Worm (Caenorhabditis elegans) whole organism, L3 larva: ENCODE data around the gene F19H6.5.

Source experiments
- R02D3.7 ChIP-seq: fragments of 150-350 bp; optimal IDR thresholded peaks from 2 replicates; lab custom pipeline; 2014; ENCODE audit warnings: missing biosample characterization, missing genetic modification characterization
- ZK546.5 ChIP-seq: sonication (generic microtip); optimal IDR thresholded peaks from 2 replicates; lab custom pipeline; 2017; ENCODE audit warnings: missing biosample characterization, missing genetic modification characterization
- aly-2 ChIP-seq: fragments of 150-350 bp; optimal IDR thresholded peaks from 2 replicates; lab custom pipeline; 2014; ENCODE audit warnings: missing biosample characterization, missing genetic modification characterization
- ama-1 ChIP-seq: fragments of 150-350 bp; optimal IDR thresholded peaks from 2 replicates; lab custom pipeline; 2018
- ceh-16 ChIP-seq: sonication (generic microtip); optimal IDR thresholded peaks from 2 replicates; lab custom pipeline; 2017; ENCODE audit warnings: missing biosample characterization, missing genetic modification characterization
- ceh-28 ChIP-seq: fragments of 150-350 bp; optimal IDR thresholded peaks from 2 replicates; lab custom pipeline; 2014; ENCODE audit warnings: missing biosample characterization, missing genetic modification reagents, missing genetic modification characterization
- ceh-82 ChIP-seq: fragments of 150-350 bp; optimal IDR thresholded peaks from 2 replicates; lab custom pipeline; 2014; ENCODE audit warnings: missing biosample characterization, missing genetic modification characterization
- ceh-9 ChIP-seq: sonication (generic microtip); optimal IDR thresholded peaks from 2 replicates; lab custom pipeline; 2018; ENCODE audit warnings: missing biosample characterization, missing genetic modification characterization
- egl-5 ChIP-seq: fragments of 150-350 bp; optimal IDR thresholded peaks from 2 replicates; lab custom pipeline; 2017; ENCODE audit warnings: missing biosample characterization, missing genetic modification reagents, missing genetic modification characterization, inconsistent platforms
- elt-1 ChIP-seq: fragments of 150-350 bp; optimal IDR thresholded peaks from 2 replicates; lab custom pipeline; 2014; ENCODE audit warnings: missing biosample characterization, missing genetic modification characterization
- eor-1 ChIP-seq, 2 experiments: fragments of 150-350 bp; optimal IDR thresholded peaks; 2 replicates each; lab custom pipeline; 2014 to 2018; ENCODE audit warnings: missing biosample characterization in 2 of 2, missing genetic modification characterization in 2 of 2
- fkh-2 ChIP-seq: fragments of 150-350 bp; optimal IDR thresholded peaks from 2 replicates; lab custom pipeline; 2014; ENCODE audit warnings: missing biosample characterization, missing genetic modification reagents, missing genetic modification characterization
- fos-1 ChIP-seq: fragments of 150-350 bp; optimal IDR thresholded peaks from 2 replicates; lab custom pipeline; 2014; ENCODE audit warnings: missing biosample characterization, missing genetic modification characterization
- hmg-11 ChIP-seq: sonication (generic microtip); optimal IDR thresholded peaks from 2 replicates; lab custom pipeline; 2016; ENCODE audit warnings: missing genetic modification characterization, missing compliant biosample characterization
- jun-1 ChIP-seq: fragments of 150-350 bp; optimal IDR thresholded peaks from 2 replicates; lab custom pipeline; 2014; ENCODE audit warnings: missing biosample characterization, missing genetic modification reagents, missing genetic modification characterization
- lin-15B ChIP-seq: fragments of 150-350 bp; optimal IDR thresholded peaks from 2 replicates; lab custom pipeline; 2014; ENCODE audit warnings: missing biosample characterization, missing genetic modification characterization
- lin-39 ChIP-seq: fragments of 150-350 bp; optimal IDR thresholded peaks from 2 replicates; lab custom pipeline; 2018; ENCODE audit warnings: missing biosample characterization, missing genetic modification reagents, missing genetic modification characterization
- lsy-12 ChIP-seq: sonication (generic microtip); optimal IDR thresholded peaks from 2 replicates; lab custom pipeline; 2016; ENCODE audit warnings: mild to moderate bottlenecking, missing genetic modification characterization, missing compliant biosample characterization
- mdl-1 ChIP-seq: fragments of 150-350 bp; optimal IDR thresholded peaks from 2 replicates; lab custom pipeline; 2014; ENCODE audit warnings: missing biosample characterization, missing genetic modification characterization
- mml-1 ChIP-seq: fragments of 150-350 bp; sonication (generic microtip); optimal IDR thresholded peaks from 3 replicates; lab custom pipeline; 2014; ENCODE audit warnings: missing biosample characterization, missing genetic modification characterization
- nhr-11 ChIP-seq: fragments of 150-350 bp; optimal IDR thresholded peaks from 2 replicates; lab custom pipeline; 2014; ENCODE audit warnings: missing biosample characterization, missing genetic modification characterization
- nhr-12 ChIP-seq: fragments of 150-350 bp; optimal IDR thresholded peaks from 2 replicates; lab custom pipeline; 2014; ENCODE audit warnings: missing biosample characterization, missing genetic modification characterization
- nhr-23 ChIP-seq: fragments of 150-350 bp; optimal IDR thresholded peaks from 2 replicates; lab custom pipeline; 2014; ENCODE audit warnings: missing biosample characterization, missing genetic modification reagents, missing genetic modification characterization
- nhr-237 ChIP-seq: fragments of 150-350 bp; optimal IDR thresholded peaks from 2 replicates; lab custom pipeline; 2014; ENCODE audit warnings: missing biosample characterization, missing genetic modification characterization
- nhr-25 ChIP-seq: sonication (generic microtip); optimal IDR thresholded peaks from 2 replicates; lab custom pipeline; 2017; ENCODE audit warnings: missing biosample characterization, missing genetic modification characterization
- nhr-28 ChIP-seq: fragments of 150-350 bp; optimal IDR thresholded peaks from 2 replicates; lab custom pipeline; 2014; ENCODE audit warnings: missing biosample characterization, missing genetic modification characterization
- nhr-67 ChIP-seq: fragments of 150-350 bp; optimal IDR thresholded peaks from 2 replicates; lab custom pipeline; 2014; ENCODE audit warnings: missing biosample characterization, missing genetic modification characterization
- nhr-76 ChIP-seq: fragments of 150-350 bp; sonication (generic microtip); optimal IDR thresholded peaks from 5 replicates; lab custom pipeline; 2014; ENCODE audit warnings: missing biosample characterization, missing genetic modification characterization
- nhr-77 ChIP-seq: fragments of 150-350 bp; optimal IDR thresholded peaks from 2 replicates; lab custom pipeline; 2014; ENCODE audit warnings: missing biosample characterization, missing genetic modification characterization
- pha-4 ChIP-seq: fragments of 150-350 bp; optimal IDR thresholded peaks from 2 replicates; lab custom pipeline; 2014; ENCODE audit warnings: missing biosample characterization, missing genetic modification reagents, missing genetic modification characterization
- pqm-1 ChIP-seq: fragments of 150-350 bp; optimal IDR thresholded peaks from 2 replicates; lab custom pipeline; 2017; ENCODE audit warnings: missing biosample characterization, missing genetic modification characterization, inconsistent platforms
- sea-2 ChIP-seq: fragments of 150-350 bp; sonication (generic microtip); optimal IDR thresholded peaks from 4 replicates; lab custom pipeline; 2014; ENCODE audit warnings: missing biosample characterization, missing genetic modification reagents, missing genetic modification characterization
- skn-1 ChIP-seq: fragments of 150-350 bp; optimal IDR thresholded peaks from 2 replicates; lab custom pipeline; 2014; ENCODE audit warnings: missing biosample characterization, missing genetic modification characterization
- snpc-4 ChIP-seq: fragments of 150-350 bp; optimal IDR thresholded peaks from 2 replicates; lab custom pipeline; 2014; ENCODE audit warnings: missing biosample characterization, missing genetic modification characterization
- tbx-2 ChIP-seq: sonication (generic microtip); optimal IDR thresholded peaks from 2 replicates; lab custom pipeline; 2016; ENCODE audit warnings: mild to moderate bottlenecking, missing genetic modification characterization, missing compliant biosample characterization
- zag-1 ChIP-seq: fragments of 150-350 bp; optimal IDR thresholded peaks from 2 replicates; lab custom pipeline; 2014; ENCODE audit warnings: missing biosample characterization, missing genetic modification characterization
- ztf-4 ChIP-seq: fragments of 150-350 bp; optimal IDR thresholded peaks from 2 replicates; lab custom pipeline; 2014; ENCODE audit warnings: missing biosample characterization, missing genetic modification characterization

F19H6.5 gene

ce11 chrX:12362951-12363486, 1.7 kb downstream of the F19H6.5 start (continued):
- peak; percentile 96 for TF ChIP-seq ceh-82 (tag; lab: Kevin White, UChicago)
- no peak for TF ChIP-seq ama-1 (lab: Kevin White, UChicago)
- peak; percentile 100 for TF ChIP-seq ceh-28 (tag; lab: Kevin White, UChicago)
- TF ChIP-seq ztf-4, result peak; percentile 93
- TF ChIP-seq lin-39, result peak; percentile 82
- peak; percentile 98 for TF ChIP-seq nhr-11 (tag; lab: Kevin White, UChicago)
- peak; percentile 86 for TF ChIP-seq mdl-1 (tag; lab: Kevin White, UChicago)
- TF ChIP-seq tbx-2 (tag; lab: Kevin White, UChicago), result peak; percentile 98
- peak; percentile 99 for TF ChIP-seq skn-1 (tag; lab: Kevin White, UChicago)
- TF ChIP-seq fos-1 (tag; lab: Kevin White, UChicago), result peak; percentile 91
- peak; percentile 72 for TF ChIP-seq ZK546.5 (tag; lab: Kevin White, UChicago)
- TF ChIP-seq ceh-9 (tag; lab: Kevin White, UChicago), result no peak
- TF ChIP-seq mml-1 (tag; lab: Kevin White, UChicago), result no peak
- TF ChIP-seq sea-2, result peak; percentile 11
- peak; percentile 58 for TF ChIP-seq nhr-67 (tag; lab: Kevin White, UChicago)
- peak in 1 of 2 experiments; percentile 80 for TF ChIP-seq eor-1 (tag; optimal IDR thresholded peaks at IDR 0.05; lab: Kevin White, UChicago)
- peak; percentile 100 for TF ChIP-seq jun-1 (tag; lab: Kevin White, UChicago)
- peak; percentile 98 for TF ChIP-seq egl-5 (tag; lab: Kevin White, UChicago)
- TF ChIP-seq R02D3.7, result peak; percentile 91
- peak; percentile 75 for TF ChIP-seq elt-1 (tag; lab: Kevin White, UChicago)
- peak; percentile 98 for TF ChIP-seq aly-2 (tag; lab: Kevin White, UChicago)
- peak; percentile 88 for TF ChIP-seq zag-1 (tag; lab: Kevin White, UChicago)
- TF ChIP-seq snpc-4 (tag; lab: Kevin White, UChicago), result peak; percentile 94
- peak; percentile 77 for TF ChIP-seq hmg-11
- TF ChIP-seq, all 47 proteins: peak for 43

DNA sequence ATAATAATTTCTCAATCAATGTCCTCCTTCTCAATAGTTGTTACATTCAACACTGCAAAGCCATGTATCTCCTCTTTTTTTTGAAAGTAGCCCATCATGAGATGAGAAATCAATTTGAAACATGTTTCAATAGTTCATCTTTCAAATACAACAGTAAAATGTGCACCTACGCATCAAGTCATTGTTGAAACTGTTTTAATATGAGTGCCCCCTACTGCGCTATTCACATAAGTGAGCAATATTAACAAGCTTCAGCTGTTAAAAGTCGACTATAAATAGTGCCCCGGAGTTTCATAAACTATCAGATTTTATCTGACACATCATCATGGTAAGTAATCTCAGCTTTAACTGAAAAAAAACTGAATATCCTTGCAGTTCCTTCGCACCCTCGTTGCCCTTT, 4.3 kb downstream of the F19H6.5 start, which contains the start of the genes nspc-15 and F19H6.6:
Gene nspc-15 (plus strand): TSS at position 301 of the 400 bp plus-strand sequence.
Gene F19H6.6 (plus strand): TSS at position 384 of the 400 bp plus-strand sequence.
- TF ChIP-seq tbx-2 (tag; lab: Kevin White, UChicago) (no peak), mdl-1 (tag; lab: Kevin White, UChicago) (no peak), nhr-12 (tag; lab: Kevin White, UChicago) (no peak), lin-39 (no peak), fos-1 (tag; lab: Kevin White, UChicago) (no peak), nhr-28 (tag; lab: Kevin White, UChicago) (no peak), ceh-9 (tag; lab: Kevin White, UChicago) (no peak), ZK546.5 (tag; lab: Kevin White, UChicago) (no peak), jun-1 (tag; lab: Kevin White, UChicago) (no peak), ceh-16 (tag; lab: Kevin White, UChicago) (no peak), ceh-28 (tag; lab: Kevin White, UChicago) (no peak), pqm-1 (tag; lab: Kevin White, UChicago) (no peak), fkh-2 (tag; lab: Kevin White, UChicago) (no peak), zag-1 (tag; lab: Kevin White, UChicago) (no peak), skn-1 (tag; lab: Kevin White, UChicago) (no peak), R02D3.7 (no peak), lsy-12 (tag; lab: Kevin White, UChicago) (no peak), nhr-237 (no peak)
- TF ChIP-seq, all 47 proteins: peak for 0

DNA sequence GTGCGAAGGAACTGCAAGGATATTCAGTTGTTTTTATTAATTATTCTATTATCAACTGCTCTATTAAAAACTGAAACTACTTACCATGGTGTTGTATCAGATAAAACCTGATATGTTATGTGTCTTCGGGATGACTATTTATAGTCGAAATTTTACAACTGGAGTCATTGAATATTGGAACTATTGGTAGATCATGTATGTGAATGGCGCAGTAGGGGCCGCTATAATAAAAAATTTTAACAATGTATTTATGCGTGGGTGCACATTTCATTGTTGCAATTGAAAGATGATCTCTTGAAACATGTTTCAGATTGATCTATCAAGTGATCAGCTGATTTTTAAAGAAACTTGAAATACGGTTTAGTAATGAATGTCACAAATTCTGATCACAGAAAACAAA, 5.7 kb downstream of the F19H6.5 start, which contains the start of gene nspc-14:
Gene nspc-14 (minus strand): TSS at position 101 of the 400 bp plus-strand sequence.
- TF ChIP-seq mml-1 (tag; lab: Kevin White, UChicago) (no peak), ceh-16 (tag; lab: Kevin White, UChicago) (no peak), nhr-77 (tag; lab: Kevin White, UChicago) (no peak)

DNA sequence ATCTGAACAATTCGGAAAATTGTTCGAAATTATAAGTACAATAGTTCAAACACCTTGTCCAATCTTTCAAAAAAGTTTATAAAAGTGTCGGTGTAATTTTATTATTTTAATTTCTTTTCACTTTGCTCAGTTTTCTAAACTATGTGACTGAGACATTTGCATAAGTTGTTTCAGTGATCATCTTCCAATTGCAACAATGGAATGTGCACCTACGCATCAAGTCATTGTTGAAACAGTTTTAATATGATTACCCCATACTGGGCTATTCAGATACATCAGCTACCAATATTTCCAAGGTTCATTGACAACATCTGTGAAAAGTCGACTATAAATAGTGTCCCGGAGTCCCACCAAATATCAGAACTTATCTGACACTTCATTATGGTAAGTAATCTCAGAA, 7.6 kb downstream of the F19H6.5 start, which contains the start of gene nspc-13:
Gene nspc-13 (plus strand): TSS at position 301 of the 400 bp plus-strand sequence.
- TF ChIP-seq nhr-77 (tag; lab: Kevin White, UChicago) (no peak), nhr-76 (tag; lab: Kevin White, UChicago) (no peak), ceh-82 (tag; lab: Kevin White, UChicago) (no peak), nhr-23 (no peak), lin-15B (no peak), ama-1 (lab: Kevin White, UChicago) (no peak), nhr-25 (tag; lab: Kevin White, UChicago) (no peak), ceh-9 (tag; lab: Kevin White, UChicago) (no peak), elt-1 (tag; lab: Kevin White, UChicago) (no peak), snpc-4 (tag; lab: Kevin White, UChicago) (no peak), pha-4 (tag; lab: Kevin White, UChicago) (no peak)
